Worm (Caenorhabditis elegans) whole organism, L3 larva: Measurements from ENCODE around the gene asp-1.

ENCODE experiments used
- elt-2 ChIP-seq: sonication (generic microtip); optimal IDR thresholded peaks from 2 replicates; lab custom pipeline; 2016; ENCODE audit warnings: missing genetic modification reagents, mild to moderate bottlenecking, missing genetic modification characterization, missing compliant biosample characterization
- lin-15B ChIP-seq: fragments of 150-350 bp; optimal IDR thresholded peaks from 2 replicates; lab custom pipeline; 2014; ENCODE audit warnings: missing biosample characterization, missing genetic modification characterization
- lin-39 ChIP-seq: fragments of 150-350 bp; optimal IDR thresholded peaks from 2 replicates; lab custom pipeline; 2018; ENCODE audit warnings: missing biosample characterization, missing genetic modification reagents, missing genetic modification characterization
- pqm-1 ChIP-seq: fragments of 150-350 bp; optimal IDR thresholded peaks from 2 replicates; lab custom pipeline; 2017; ENCODE audit warnings: missing biosample characterization, missing genetic modification characterization, inconsistent platforms
- skn-1 ChIP-seq: fragments of 150-350 bp; optimal IDR thresholded peaks from 2 replicates; lab custom pipeline; 2014; ENCODE audit warnings: missing biosample characterization, missing genetic modification characterization
- zag-1 ChIP-seq: fragments of 150-350 bp; optimal IDR thresholded peaks from 2 replicates; lab custom pipeline; 2014; ENCODE audit warnings: missing biosample characterization, missing genetic modification characterization
- ztf-11 ChIP-seq: fragments of 150-350 bp; optimal IDR thresholded peaks from 2 replicates; lab custom pipeline; 2014; ENCODE audit warnings: missing biosample characterization, missing genetic modification characterization

ce11 chrV:19044753-19045152, 5.8 kb downstream of the asp-1 start, which contains the start of gene asp-15:
- TF ChIP-seq elt-2 (tag; lab: Kevin White, UChicago) = no peak
- no peak for TF ChIP-seq lin-39 (tag; lab: Kevin White, UChicago)
- TF ChIP-seq ztf-11 (tag; lab: Kevin White, UChicago) = no peak
- TF ChIP-seq skn-1 (tag; lab: Kevin White, UChicago) = no peak
- TF ChIP-seq pqm-1 (tag; lab: Kevin White, UChicago) = no peak
- TF ChIP-seq zag-1 (tag; lab: Kevin White, UChicago) = no peak
- TF ChIP-seq lin-15B (tag; lab: Kevin White, UChicago) = no peak
